Worm (Caenorhabditis elegans): ENCODE data around the gene Y54H5A.2.

DNA sequence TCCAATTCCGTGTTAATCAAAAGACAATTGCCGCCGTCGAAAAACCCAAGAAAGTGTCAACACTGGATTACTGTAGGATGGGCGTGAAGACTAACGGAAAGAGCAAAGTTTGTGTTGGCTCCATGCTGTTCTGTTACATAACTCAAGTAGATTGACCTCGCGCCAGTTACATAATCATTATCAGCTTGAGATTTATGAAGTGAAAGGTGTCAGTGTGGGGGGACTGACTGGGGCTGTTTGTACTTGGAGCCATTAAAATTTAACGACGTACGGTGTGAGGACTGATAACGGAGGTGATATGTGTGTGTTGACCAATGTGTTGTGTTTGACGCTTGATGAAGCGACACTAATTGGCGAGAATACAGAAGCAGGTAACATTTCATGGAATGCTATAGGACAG is 2.6 kb downstream of the Y54H5A.2 start:
- TF ChIP-seq hmg-4 (GFP tag; optimal IDR thresholded peaks at IDR 0.05), result no peak
- no peak for TF ChIP-seq ama-1 (optimal IDR thresholded peaks at IDR 0.05)
- no peak for TF ChIP-seq hnd-1 (tag; optimal IDR thresholded peaks at IDR 0.05)
- TF ChIP-seq sea-1 (GFP tag; conservative IDR thresholded peaks at IDR 0.05), result no peak
- TF ChIP-seq tra-4 (tag; optimal IDR thresholded peaks at IDR 0.05), result no peak
- no peak for TF ChIP-seq tbx-11 (GFP tag; IDR thresholded peaks at IDR 0.05)
- TF ChIP-seq flt-1 (GFP tag; IDR thresholded peaks at IDR 0.05), result no peak
- no peak for TF ChIP-seq tbx-37 (GFP tag; conservative IDR thresholded peaks at IDR 0.05)
- TF ChIP-seq scrt-1 (GFP tag; IDR thresholded peaks at IDR 0.05), result no peak
- TF ChIP-seq ets-7 (tag; optimal IDR thresholded peaks at IDR 0.05), result no peak
- TF ChIP-seq pes-1 (GFP tag; IDR thresholded peaks at IDR 0.05), result no peak
- TF ChIP-seq F13C5.2 (tag; optimal IDR thresholded peaks at IDR 0.05), result no peak
- no peak for TF ChIP-seq ceh-36 (tag; optimal IDR thresholded peaks at IDR 0.05)

Measured in whole organism, early embryonic.